Worm (Caenorhabditis elegans): ENCODE measurements around the gene tps-2.
"Not testable (repeated sequence)": the region's sequence is repeated elsewhere in the genome, so short reads cannot be mapped to it uniquely, and the experiment has no call there.

- TF ChIP-seq ama-1 (optimal IDR thresholded peaks at IDR 0.05); ama-1 (GFP tag; optimal IDR thresholded peaks at IDR 0.05); F55B11.4 (tag; optimal IDR thresholded peaks at IDR 0.05; ENCODE audit: borderline replicate concordance, insufficient read depth); F57C9.4 (tag; optimal IDR thresholded peaks at IDR 0.05): not testable (repeated sequence)
- peak; percentile 100 for TF ChIP-seq ztf-25 (GFP tag; IDR thresholded peaks at IDR 0.05)
- peak; percentile 82 for TF ChIP-seq ztf-18 (tag; optimal IDR thresholded peaks at IDR 0.05)
- peak; percentile 65 for TF ChIP-seq efl-1 (GFP tag; optimal IDR thresholded peaks at IDR 0.05)
- TF ChIP-seq T07F8.4 (tag; optimal IDR thresholded peaks at IDR 0.05): peak; percentile 48
- peak; percentile 9 for TF ChIP-seq sptf-2 (GFP tag; optimal IDR thresholded peaks at IDR 0.05)
- TF ChIP-seq cebp-2 (GFP tag; IDR thresholded peaks at IDR 0.05): peak; percentile 97
These were observed 39.1 kb upstream of the tps-2 start, which contains the start of gene mog-4 for ce11 chrII:14561549-14562115.
